Fruit fly (Drosophila melanogaster): ENCODE measurements around the gene CG5013.

The CG5013 gene

DNA sequence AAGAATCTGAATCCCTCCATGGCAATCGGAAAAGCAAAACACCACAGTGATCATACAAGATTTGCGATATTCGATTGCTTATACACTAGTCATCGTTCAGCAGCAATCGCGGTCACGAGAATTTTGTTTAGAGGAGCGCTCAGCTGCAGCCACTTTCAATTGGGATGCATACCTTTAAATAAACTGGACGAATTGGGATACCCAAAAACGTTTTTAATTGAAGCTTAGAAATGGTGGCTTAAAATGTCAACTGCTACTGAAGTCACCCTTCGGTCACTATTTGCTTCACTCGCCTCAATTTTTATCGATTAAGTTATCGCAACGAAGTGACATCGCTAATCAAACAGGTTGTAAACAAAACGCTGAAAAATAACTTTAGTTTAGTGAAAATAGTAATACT, at the start of gene CG5013, which contains the start of gene IKKbeta:
CG5013 (plus strand) TSS at position 302 of the 400 bp plus-strand sequence.
IKKbeta (minus strand) TSS at position 53 of the 400 bp plus-strand sequence.
- TF ChIP-seq CTCF (optimal IDR thresholded peaks at IDR 0.05) (peak in 1 of 2 experiments; percentile 19), CG8478 (optimal IDR thresholded peaks at IDR 0.05) (no peak)

DNA sequence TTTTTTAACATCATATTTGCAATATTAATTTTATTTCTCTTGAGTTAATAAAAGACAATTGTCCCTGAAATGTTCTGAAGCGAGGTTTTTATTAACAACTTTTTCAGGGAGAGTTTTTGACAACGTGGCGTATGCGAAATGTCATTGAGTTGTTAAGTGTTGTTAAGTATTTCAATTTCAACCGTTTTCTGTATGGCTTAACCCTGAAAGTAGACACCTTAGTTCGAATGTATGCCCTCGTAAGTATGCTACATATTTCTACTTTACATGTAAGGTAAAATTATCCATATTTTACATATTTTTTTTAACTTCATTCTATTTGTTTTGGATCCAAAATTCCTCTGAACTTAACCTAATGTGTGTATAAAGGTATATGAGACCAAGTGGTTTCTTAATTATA, 45.5 kb upstream of the CG5013 start:
- TF ChIP-seq CTCF (optimal IDR thresholded peaks at IDR 0.05) (peak; percentile 15 to 53), CG8478 (optimal IDR thresholded peaks at IDR 0.05) (no peak)

DNA sequence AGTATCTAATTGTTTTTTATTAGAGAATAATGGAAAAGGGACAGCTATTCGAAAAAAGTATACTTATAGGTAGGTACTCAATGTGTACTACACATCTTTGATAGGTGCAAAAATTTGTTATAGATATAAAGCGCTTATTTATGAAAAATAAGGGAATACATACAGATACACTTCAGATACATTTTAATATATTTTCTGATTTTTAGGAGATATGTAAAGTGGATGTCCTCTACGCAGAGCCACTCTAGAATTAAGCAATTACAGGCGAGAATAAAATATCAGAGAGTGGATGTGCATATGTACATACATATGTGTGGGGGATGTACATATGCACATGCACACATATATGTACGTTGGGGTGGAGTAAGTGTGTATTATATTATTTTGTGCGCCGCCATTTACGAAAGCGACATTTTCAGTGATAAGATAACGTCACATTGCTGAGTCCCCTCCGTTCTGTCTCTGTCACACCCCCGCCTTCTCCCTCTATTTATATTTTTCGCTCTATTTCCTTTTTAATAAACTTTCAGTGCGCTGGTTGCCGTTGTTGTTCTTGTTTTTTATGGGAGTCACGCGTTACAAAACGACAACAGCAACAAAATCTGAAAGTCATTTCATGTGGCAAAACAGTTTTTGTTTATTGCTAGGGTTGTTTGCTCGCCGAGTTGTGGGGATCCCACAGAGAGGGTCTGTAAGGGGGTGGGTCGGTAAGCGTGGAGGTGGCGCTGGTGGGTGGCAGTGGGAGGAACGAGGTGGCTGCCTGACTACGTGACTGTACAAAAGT, 44.6 kb upstream of the CG5013 start:
- TF ChIP-seq CTCF (optimal IDR thresholded peaks at IDR 0.05) (no peak), CG8478 (optimal IDR thresholded peaks at IDR 0.05) (peak; percentile 61)

DNA sequence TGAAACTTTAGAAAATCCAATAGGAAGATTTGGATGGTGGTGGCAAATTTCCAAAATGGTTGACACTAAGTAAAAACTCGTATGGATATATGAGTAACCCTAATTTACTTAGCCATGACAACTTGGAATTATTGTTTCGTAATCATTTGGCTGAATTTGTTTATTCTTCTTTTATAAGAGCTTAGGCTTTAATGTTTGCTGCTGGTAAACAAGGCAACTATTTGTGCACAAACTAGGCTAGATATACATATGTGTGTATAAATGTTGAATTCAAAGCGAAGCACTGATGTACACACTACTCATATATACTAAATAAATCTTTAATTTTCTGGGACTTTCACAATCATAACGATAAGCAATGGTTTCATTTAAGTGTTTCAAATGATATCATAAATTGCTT, 43.5 kb upstream of the CG5013 start:
- no peak for TF ChIP-seq CG8478 (optimal IDR thresholded peaks at IDR 0.05)
- TF ChIP-seq CTCF (optimal IDR thresholded peaks at IDR 0.05), result no peak

DNA sequence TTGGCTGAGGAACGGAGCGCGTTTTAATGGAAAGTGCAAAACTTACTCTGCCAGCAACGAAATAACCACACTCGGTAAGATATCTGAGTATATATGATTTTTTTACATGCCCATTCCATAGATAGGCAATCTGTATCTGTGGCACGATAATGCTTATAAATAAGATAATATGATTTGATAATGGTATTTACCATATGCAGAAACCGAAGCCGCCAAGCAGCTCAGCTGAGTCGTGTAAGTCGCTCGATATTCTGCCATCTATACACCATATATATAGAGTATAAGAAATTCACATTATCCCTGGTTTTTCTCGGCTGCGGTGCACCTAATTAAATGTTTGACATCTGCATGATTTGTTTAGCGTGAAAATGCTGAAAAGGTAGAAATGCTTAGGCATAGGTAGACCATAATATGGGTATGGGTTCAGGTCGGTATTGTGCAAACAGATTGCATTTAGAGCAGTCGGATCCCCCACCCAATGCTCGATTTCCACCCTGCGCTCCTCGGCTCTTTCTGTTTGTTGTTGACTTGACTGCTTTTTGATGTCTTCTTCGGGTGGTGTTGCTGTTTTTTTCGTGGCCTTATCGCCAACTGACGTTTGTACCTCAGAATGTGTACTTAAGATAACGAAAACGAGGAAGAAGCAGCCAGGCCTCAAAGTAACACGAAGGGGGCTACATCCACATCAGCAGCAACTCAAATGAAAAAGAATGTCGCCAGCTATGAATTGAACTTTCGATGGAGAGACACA, 42.5 kb upstream of the CG5013 start:
- TF ChIP-seq CTCF (optimal IDR thresholded peaks at IDR 0.05) (no peak), CG8478 (optimal IDR thresholded peaks at IDR 0.05) (no peak)

DNA sequence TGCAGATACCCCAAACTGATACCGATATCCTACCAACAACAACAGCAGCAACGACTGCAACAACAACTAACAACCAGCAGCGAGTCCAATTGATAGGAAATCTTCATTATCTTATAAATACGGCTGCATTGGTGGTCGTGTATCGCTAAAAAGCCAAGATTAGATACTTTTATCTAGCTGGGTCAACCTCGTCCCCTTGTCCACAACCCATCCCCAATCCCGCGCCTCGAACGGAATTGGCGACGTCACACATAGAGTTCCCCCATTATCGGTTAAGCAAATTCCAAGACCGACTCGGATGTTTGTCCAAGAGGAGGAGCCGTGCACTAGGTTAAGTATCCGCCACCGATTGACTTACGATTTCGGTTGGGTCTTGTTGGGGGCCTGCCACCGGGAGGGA, 41.2 kb upstream of the CG5013 start:
- TF ChIP-seq CTCF (optimal IDR thresholded peaks at IDR 0.05) (no peak), CG8478 (optimal IDR thresholded peaks at IDR 0.05) (no peak)

DNA sequence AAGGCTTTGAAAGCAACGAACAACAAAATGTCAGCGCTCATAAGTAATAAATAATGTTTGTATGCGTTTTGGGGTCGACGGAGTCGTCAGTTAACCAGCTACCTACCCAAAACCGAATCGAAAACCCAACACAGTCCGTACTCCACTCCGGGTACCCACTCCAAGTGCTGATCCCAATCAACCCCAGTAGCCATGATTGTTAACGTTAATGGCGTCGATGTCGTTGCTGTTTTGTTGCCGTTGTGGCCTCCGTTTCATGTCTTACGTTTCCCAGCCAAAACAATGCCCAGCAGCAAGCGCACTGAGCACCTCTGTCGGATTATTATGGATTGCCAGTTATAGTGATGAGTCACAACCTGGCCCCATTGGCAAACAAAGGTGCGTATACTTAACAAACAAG, 40.4 kb upstream of the CG5013 start, which contains the start of gene GATAe:
GATAe (plus strand) TSS at position 76 of the 400 bp plus-strand sequence.
- no peak for TF ChIP-seq CG8478 (optimal IDR thresholded peaks at IDR 0.05)
- no peak for TF ChIP-seq CTCF (optimal IDR thresholded peaks at IDR 0.05)

DNA sequence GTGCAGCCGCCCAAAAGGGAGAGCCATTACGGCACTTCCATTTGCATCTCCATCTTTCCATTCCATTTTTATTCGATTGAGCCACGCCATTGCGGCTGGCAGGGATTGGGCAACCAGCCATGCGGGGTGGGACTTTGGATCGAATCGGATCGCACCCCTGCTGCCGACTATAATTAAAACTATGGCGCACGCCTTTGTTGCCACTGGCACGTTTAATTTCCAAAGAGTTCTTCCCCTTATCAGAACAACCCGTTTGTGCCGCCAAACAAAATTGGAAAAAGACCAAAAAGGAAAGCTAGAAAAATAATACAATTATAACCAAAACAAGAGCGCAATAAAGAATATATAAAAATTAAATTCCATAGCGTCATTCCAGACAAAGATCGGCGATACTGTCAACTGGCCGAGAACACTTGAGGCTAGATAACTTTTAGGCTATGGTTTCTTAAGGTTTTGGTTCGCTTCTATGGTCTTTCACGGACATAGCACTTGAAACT, 39.4 kb upstream of the CG5013 start:
- no peak for TF ChIP-seq CG8478 (optimal IDR thresholded peaks at IDR 0.05)
- no peak for TF ChIP-seq CTCF (optimal IDR thresholded peaks at IDR 0.05)

DNA sequence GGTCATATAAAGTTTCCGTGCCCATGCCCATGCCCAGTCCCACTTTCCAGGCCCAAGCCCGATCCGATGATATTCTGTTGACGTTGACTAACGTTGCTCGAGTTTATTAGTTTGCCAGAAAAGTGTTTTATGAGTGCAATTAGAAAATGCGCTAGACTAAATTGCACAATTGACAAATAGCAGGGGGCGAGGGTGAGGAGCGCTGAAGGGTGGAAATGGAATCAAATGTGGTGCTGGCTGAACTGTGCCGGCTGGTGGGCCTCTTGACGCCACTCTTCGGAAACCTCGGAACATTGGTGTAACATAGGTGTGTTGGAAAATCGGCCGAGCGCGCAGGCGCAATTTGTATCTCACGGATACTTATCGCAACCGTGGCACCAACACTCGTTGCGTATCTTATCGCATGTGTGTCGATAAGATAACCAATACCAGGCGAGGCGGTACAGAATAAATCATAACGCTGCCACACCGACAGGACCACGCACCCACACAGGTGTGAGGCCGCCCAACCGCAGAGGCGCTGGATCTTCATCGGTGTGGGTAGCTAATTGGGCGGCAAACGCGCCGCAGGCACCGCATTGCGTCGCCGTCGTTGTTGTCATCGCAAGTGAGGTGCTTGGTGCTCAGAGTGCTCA, 37.7 kb upstream of the CG5013 start:
- TF ChIP-seq CG8478 (optimal IDR thresholded peaks at IDR 0.05) (no peak), CTCF (optimal IDR thresholded peaks at IDR 0.05) (no peak)

DNA sequence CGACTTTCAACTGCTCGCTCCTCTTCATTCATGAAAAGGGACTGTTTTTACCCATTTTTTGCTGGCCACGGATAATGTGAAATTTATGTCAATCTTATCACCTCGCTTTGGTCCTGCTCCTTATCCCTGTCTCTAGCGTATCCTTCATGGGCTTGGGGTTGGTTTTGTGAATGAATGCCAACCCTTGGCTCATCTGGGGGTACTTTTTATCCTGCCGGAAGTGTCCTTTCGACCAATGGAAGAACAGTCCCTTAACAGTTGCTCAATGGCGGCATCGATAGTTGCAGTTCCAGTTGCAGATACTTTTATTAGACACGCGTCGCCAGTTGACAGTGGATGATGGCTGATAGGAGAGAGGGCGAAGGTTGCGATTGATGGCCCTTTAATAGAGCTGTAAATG, 35.9 kb upstream of the CG5013 start:
- TF ChIP-seq CTCF (optimal IDR thresholded peaks at IDR 0.05), result no peak
- TF ChIP-seq CG8478 (optimal IDR thresholded peaks at IDR 0.05), result no peak

DNA sequence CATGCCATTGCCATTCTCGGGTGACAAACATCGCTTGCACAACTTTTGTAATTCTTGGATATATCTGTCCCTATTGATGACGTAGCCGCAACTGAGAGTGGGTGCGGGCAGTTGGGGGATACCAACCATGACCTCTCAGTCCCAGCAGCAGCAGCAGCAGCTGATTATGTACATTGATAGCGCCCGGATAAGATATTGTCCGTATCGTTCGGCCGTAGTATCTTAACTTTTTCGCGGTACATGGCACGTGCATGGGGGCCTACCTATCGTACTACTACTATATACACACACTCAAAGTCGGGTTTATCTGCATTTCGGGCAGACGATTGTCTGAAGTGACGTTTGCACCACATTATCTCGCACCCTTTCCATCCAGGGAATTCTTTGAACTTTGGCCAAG, 34.9 kb upstream of the CG5013 start:
- TF ChIP-seq CTCF (optimal IDR thresholded peaks at IDR 0.05) (no peak), CG8478 (optimal IDR thresholded peaks at IDR 0.05) (no peak)

DNA sequence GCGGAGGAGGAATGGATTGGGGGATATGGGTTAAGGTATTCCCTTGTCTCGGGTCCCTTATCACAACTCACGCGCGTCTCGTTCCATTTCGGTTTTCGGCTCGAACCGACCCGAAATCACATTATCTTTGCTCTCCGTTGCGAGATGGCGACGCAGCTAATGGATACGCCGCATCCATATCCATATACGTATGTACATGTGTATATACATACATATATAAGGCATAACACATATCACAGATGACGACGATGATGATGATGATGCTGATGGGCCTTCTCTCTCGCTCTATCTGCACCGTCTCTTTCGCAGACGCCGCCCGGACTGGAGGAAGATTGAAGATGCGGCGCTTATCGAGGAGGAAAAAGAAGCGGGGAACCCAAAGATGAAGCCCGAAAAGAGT, 27.5 kb upstream of the CG5013 start:
- no peak for TF ChIP-seq CG8478 (optimal IDR thresholded peaks at IDR 0.05)
- no peak for TF ChIP-seq CTCF (optimal IDR thresholded peaks at IDR 0.05)

DNA sequence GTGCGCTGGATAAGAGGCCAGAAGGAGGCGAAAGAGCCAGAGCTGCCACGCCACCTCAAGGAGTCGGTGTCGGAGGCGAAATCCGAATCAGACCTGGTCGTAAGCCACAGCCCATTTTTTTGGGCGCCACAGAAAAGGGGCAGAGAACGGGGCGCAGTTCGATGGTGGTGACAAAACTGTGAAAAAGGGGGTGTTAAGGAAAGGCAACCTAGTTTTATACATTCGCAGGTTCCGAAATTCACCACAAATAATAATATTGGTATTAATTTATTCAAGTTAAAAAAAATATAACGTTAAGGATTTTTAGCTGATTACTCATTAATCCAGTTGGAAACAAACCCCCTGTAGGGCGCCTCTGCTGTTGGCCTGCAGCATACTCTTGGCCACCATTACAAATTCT, 25.8 kb upstream of the CG5013 start:
- TF ChIP-seq CTCF (optimal IDR thresholded peaks at IDR 0.05) (no peak), CG8478 (optimal IDR thresholded peaks at IDR 0.05) (no peak)

DNA sequence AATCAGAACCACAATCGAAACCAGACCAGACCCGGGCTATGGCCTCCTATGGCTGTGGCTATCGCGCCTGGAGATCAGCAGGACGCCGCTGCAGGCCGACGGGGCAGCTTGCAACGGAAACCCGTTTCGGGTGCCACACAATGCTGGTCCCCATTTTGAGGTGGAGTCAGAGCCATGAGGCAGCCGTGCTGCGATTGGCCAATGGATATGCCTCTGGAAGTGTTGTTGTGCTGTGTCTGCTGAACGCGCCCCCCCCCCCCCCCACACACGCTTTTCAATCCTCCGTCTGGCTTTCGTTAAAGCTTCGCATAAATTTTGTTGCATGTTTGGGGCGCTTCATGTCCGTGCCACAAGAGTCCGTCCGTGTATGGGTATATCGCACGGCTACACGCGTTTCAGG, 25.4 kb upstream of the CG5013 start:
- no peak for TF ChIP-seq CTCF (optimal IDR thresholded peaks at IDR 0.05)
- no peak for TF ChIP-seq CG8478 (optimal IDR thresholded peaks at IDR 0.05)

DNA sequence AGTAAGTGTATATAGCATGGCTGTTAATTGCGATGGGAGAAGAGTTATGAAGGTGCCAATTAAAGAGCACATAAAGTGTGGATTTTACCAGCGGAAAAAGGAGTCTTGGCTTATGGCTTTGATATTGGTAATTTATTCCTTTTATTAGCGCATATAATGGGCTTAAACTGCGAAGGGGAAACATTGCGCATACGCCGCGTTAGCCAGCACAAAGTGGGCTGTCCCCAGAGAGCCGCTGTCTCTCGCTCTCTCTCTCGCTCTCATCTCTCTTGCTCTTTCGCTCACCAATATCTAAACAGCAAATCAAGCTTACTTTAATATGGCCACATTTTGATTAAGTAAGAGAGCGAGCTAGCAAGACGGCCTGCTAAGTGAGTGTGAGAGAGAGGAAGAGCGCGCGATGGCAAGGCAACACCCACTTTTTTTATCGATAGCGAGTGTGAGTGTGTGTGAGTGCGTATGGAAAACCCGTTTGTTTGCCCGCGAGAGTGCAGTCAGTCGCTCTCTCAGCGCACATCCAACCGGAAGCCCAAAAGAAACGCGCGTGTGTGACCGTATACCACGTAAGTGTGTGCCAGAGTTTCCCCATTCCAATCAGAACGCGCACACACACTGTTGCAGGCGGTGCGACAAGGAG, 23.8 kb upstream of the CG5013 start, which contains the start of gene pnr:
pnr (plus strand) TSS at position 493 of the 637 bp plus-strand sequence.
- peak in 1 of 2 experiments; percentile 3 for TF ChIP-seq CTCF (optimal IDR thresholded peaks at IDR 0.05)
- TF ChIP-seq CG8478 (optimal IDR thresholded peaks at IDR 0.05), result no peak

Measured in S2 (cell line).